Worm (Caenorhabditis elegans): ENCODE results near the gene T05C12.9.

Gene T05C12.9

DNA sequence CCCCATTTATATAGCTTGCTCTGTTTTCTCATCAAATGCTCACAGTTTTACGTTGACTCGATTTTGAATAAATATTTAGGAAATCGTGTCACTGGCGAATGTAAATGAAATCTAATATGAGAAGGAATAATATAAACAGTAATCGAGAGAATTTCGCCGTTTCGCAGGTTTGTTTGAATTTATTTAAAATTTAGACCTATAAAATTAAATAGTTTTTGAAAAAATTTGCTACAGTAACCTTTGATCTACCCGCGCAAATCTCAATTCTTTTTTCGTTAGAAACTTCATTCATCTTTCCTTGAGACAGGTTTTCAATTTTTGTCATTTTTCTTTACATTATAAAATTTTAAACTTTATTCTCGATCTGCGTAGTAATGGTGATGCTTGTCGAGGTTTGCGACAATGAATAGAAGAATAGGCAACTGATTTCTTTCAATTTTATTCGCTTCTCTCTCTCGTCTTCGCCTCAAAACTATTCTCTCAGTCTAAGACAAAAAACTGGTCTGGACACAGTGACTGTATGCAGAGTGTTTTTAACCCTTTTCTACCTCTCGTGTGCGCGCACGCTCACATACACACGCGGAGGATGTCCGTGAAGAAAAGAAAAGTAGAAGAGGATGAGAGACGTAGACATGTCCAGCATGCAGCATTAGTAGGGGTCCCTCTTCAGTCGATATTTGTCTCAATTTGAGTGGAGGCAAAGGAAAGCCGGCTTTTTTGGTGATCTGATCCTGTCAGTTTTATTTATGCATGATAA, 29.5 kb upstream of the T05C12.9 start, which contains the start of gene dab-1:
dab-1 (plus strand) TSS at position 78 of the 757 bp plus-strand sequence.
- TF ChIP-seq lsy-2 (tag; optimal IDR thresholded peaks at IDR 0.05) (peak in 1 of 2 experiments; percentile 25), zag-1 (tag; optimal IDR thresholded peaks at IDR 0.05) (no peak), hlh-11 (tag; optimal IDR thresholded peaks at IDR 0.05) (peak; percentile 53), arid-1 (GFP tag; conservative IDR thresholded peaks at IDR 0.05) (no peak), cey-2 (tag; optimal IDR thresholded peaks at IDR 0.05; ENCODE audit: borderline replicate concordance, insufficient read depth) (peak; percentile 51), gei-8 (GFP tag; optimal IDR thresholded peaks at IDR 0.05) (no peak), dmd-6 (GFP tag; IDR thresholded peaks at IDR 0.05) (no peak), F49E8.2 (tag; optimal IDR thresholded peaks at IDR 0.05; ENCODE audit: borderline replicate concordance) (no peak), daf-12 (tag; optimal IDR thresholded peaks at IDR 0.05) (no peak), R02D3.7 (tag; optimal IDR thresholded peaks at IDR 0.05) (no peak), mxl-3 (GFP tag; optimal IDR thresholded peaks at IDR 0.05) (peak; percentile 94), hlh-30 (tag; optimal IDR thresholded peaks at IDR 0.05; ENCODE audit: insufficient read depth) (peak; percentile 76), nhr-77 (tag; optimal IDR thresholded peaks at IDR 0.05) (peak; percentile 41), mdl-1 (tag; optimal IDR thresholded peaks at IDR 0.05) (peak; percentile 90 to 97), zfp-3 (GFP tag; conservative IDR thresholded peaks at IDR 0.05) (no peak), unc-130 (GFP tag; optimal IDR thresholded peaks at IDR 0.05) (peak; percentile 24), mxl-2 (GFP tag; conservative IDR thresholded peaks at IDR 0.05) (no peak), daf-16 (GFP tag; optimal IDR thresholded peaks at IDR 0.05) (no peak), daf-16 (tag; optimal IDR thresholded peaks at IDR 0.05) (no peak), fos-1 (tag; optimal IDR thresholded peaks at IDR 0.05) (no peak), mes-2 (tag; optimal IDR thresholded peaks at IDR 0.05; ENCODE audit: poor library complexity, severe bottlenecking) (no peak), lir-3 (tag; optimal IDR thresholded peaks at IDR 0.05) (no peak), sdz-12 (GFP tag; optimal IDR thresholded peaks at IDR 0.05) (no peak), ztf-11 (tag; optimal IDR thresholded peaks at IDR 0.05) (no peak), egl-43 (GFP tag; IDR thresholded peaks at IDR 0.05) (no peak), attf-4 (tag; optimal IDR thresholded peaks at IDR 0.05) (no peak), dve-1 (tag; optimal IDR thresholded peaks at IDR 0.05; ENCODE audit: insufficient read depth) (peak; percentile 39), unc-62 (GFP tag; optimal IDR thresholded peaks at IDR 0.05 in 1 of 2) (peak in 1 of 2 experiments; percentile 75), unc-62 (tag; optimal IDR thresholded peaks at IDR 0.05) (no peak), mep-1 (tag; optimal IDR thresholded peaks at IDR 0.05) (peak; percentile 56), spr-1 (tag; optimal IDR thresholded peaks at IDR 0.05) (no peak), madf-9 (GFP tag; conservative IDR thresholded peaks at IDR 0.05) (no peak), lin-38 (GFP tag; IDR thresholded peaks at IDR 0.05) (0 out of 2 replicates have a peak, but pooled peaks have one; percentile 24), nhr-25 (tag; optimal IDR thresholded peaks at IDR 0.05; ENCODE audit: borderline replicate concordance, insufficient read depth) (peak; percentile 25), vab-7 (GFP tag; IDR thresholded peaks at IDR 0.05) (no peak), nhr-28 (tag; optimal IDR thresholded peaks at IDR 0.05) (peak; percentile 85), nhr-42 (GFP tag; IDR thresholded peaks at IDR 0.05) (no peak), hmg-1.1 (GFP tag; IDR thresholded peaks at IDR 0.05) (no peak), nhr-48 (tag; optimal IDR thresholded peaks at IDR 0.05) (peak; percentile 22), aha-1 (tag) (peak; percentile 73), Y75B8A.6 (GFP tag; IDR thresholded peaks at IDR 0.05) (no peak)
